Fruit fly (Drosophila melanogaster) whole organism, embryonic: ENCODE data around the gene bark.

Source experiments
- ATbp ChIP-seq: fragments of 200-800 bp; sonication (Bioruptor generic); optimal IDR thresholded peaks from 2 replicates; lab custom pipeline; 2017; ENCODE audit warnings: missing biosample characterization, mild to moderate bottlenecking, missing genetic modification characterization, missing genetic modification reagents
- Adf1 ChIP-seq: fragments of 200-800 bp; sonication (Bioruptor generic); IDR thresholded peaks from 2 replicates; pipeline ENCODE4 v1.3.6; 2022; ENCODE audit warnings: missing biosample characterization, missing genetic modification characterization
- CG10565 ChIP-seq: fragments of 200-800 bp; sonication (Bioruptor generic); optimal IDR thresholded peaks from 3 replicates; lab custom pipeline; 2016; ENCODE audit warnings: missing biosample characterization, mild to moderate bottlenecking, missing genetic modification characterization
- CG12219 ChIP-seq: fragments of 200-800 bp; sonication (Bioruptor generic); optimal IDR thresholded peaks from 3 replicates; lab custom pipeline; 2018; ENCODE audit warnings: missing biosample characterization, mild to moderate bottlenecking, missing genetic modification characterization
- CG12299 ChIP-seq: fragments of 200-800 bp; sonication (Bioruptor generic); optimal IDR thresholded peaks from 2 replicates; lab custom pipeline; 2018; ENCODE audit warnings: missing biosample characterization, mild to moderate bottlenecking, missing genetic modification characterization
- CG12942 ChIP-seq: fragments of 200-800 bp; sonication (Bioruptor generic); optimal IDR thresholded peaks from 3 replicates; lab custom pipeline; 2016; ENCODE audit warnings: missing biosample characterization, missing genetic modification characterization
- CG1529 ChIP-seq: fragments of 200-800 bp; sonication (Bioruptor generic); optimal IDR thresholded peaks from 3 replicates; lab custom pipeline; 2018; ENCODE audit warnings: missing biosample characterization, missing genetic modification characterization
- CG1602 ChIP-seq: fragments of 200-800 bp; sonication (Bioruptor generic); optimal IDR thresholded peaks from 3 replicates; lab custom pipeline; 2016; ENCODE audit warnings: missing biosample characterization, missing genetic modification characterization
- CG16863 ChIP-seq: fragments of 200-800 bp; sonication (Bioruptor generic); optimal IDR thresholded peaks from 3 replicates; lab custom pipeline; 2016; ENCODE audit warnings: missing biosample characterization, missing genetic modification characterization
- CG17802 ChIP-seq: fragments of 200-800 bp; sonication (Bioruptor generic); optimal IDR thresholded peaks from 2 replicates; lab custom pipeline; 2018; ENCODE audit warnings: missing biosample characterization, mild to moderate bottlenecking, missing genetic modification characterization, moderate library complexity
- CG18011 ChIP-seq: fragments of 200-800 bp; sonication (Bioruptor generic); optimal IDR thresholded peaks from 2 replicates; lab custom pipeline; 2017; ENCODE audit warnings: missing biosample characterization, missing genetic modification characterization, mild to moderate bottlenecking, moderate library complexity, missing genotype
- CG31388 ChIP-seq: fragments of 200-800 bp; sonication (Bioruptor generic); optimal IDR thresholded peaks from 2 replicates; lab custom pipeline; 2016; ENCODE audit warnings: missing biosample characterization, missing genetic modification characterization
- CG33213 ChIP-seq: fragments of 200-800 bp; sonication (Bioruptor generic); optimal IDR thresholded peaks from 3 replicates; lab custom pipeline; 2016; ENCODE audit warnings: missing biosample characterization, missing genetic modification characterization
- CG33557 ChIP-seq: fragments of 200-800 bp; sonication (Bioruptor generic); optimal IDR thresholded peaks from 2 replicates; lab custom pipeline; 2019; ENCODE audit warnings: missing biosample characterization, mild to moderate bottlenecking, missing genetic modification characterization, moderate library complexity
- CG3407 ChIP-seq: fragments of 200-800 bp; sonication (Bioruptor generic); optimal IDR thresholded peaks from 2 replicates; lab custom pipeline; 2018; ENCODE audit warnings: missing biosample characterization, mild to moderate bottlenecking, missing genetic modification characterization
- CG3995 ChIP-seq: fragments of 200-800 bp; sonication (Bioruptor generic); optimal IDR thresholded peaks from 3 replicates; lab custom pipeline; 2016; ENCODE audit warnings: missing biosample characterization, missing genetic modification characterization
- CG42726 ChIP-seq: fragments of 200-800 bp; sonication (Bioruptor generic); IDR thresholded peaks from 2 replicates; pipeline ENCODE4 v1.3.6; 2022; ENCODE audit warnings: missing biosample characterization, missing genetic modification characterization; ENCODE audit not compliant: partially characterized antibody
- CG6813 ChIP-seq: fragments of 200-800 bp; sonication (Bioruptor generic); optimal IDR thresholded peaks from 2 replicates; lab custom pipeline; 2017; ENCODE audit warnings: missing biosample characterization, missing genetic modification characterization, mild to moderate bottlenecking, moderate library complexity, missing genetic modification reagents
- CG7271 ChIP-seq: fragments of 200-800 bp; sonication (Bioruptor generic); optimal IDR thresholded peaks from 2 replicates; lab custom pipeline; 2018; ENCODE audit warnings: missing biosample characterization, mild to moderate bottlenecking, missing genetic modification characterization, moderate library complexity
- CG7745 ChIP-seq: fragments of 200-800 bp; sonication (Bioruptor generic); optimal IDR thresholded peaks from 2 replicates; lab custom pipeline; 2018; ENCODE audit warnings: missing biosample characterization, mild to moderate bottlenecking, missing genetic modification characterization, moderate library complexity
- CG7786 ChIP-seq: fragments of 200-800 bp; sonication (Bioruptor generic); optimal IDR thresholded peaks from 2 replicates; lab custom pipeline; 2016; ENCODE audit warnings: missing biosample characterization, missing genetic modification characterization
- CG7963 ChIP-seq: fragments of 200-800 bp; sonication (Bioruptor generic); IDR thresholded peaks from 3 replicates; pipeline ENCODE4 v1.3.6; 2022; ENCODE audit warnings: missing biosample characterization, missing genetic modification characterization; ENCODE audit not compliant: partially characterized antibody
- CG8089 ChIP-seq: fragments of 200-800 bp; sonication (Bioruptor generic); optimal IDR thresholded peaks from 3 replicates; lab custom pipeline; 2016; ENCODE audit warnings: missing biosample characterization, missing genetic modification characterization
- CG9437 ChIP-seq: fragments of 200-800 bp; sonication (Bioruptor generic); optimal IDR thresholded peaks from 2 replicates; lab custom pipeline; 2018; ENCODE audit warnings: missing biosample characterization, mild to moderate bottlenecking, missing genetic modification characterization
- Camta ChIP-seq: fragments of 200-800 bp; sonication (Bioruptor generic); optimal IDR thresholded peaks from 2 replicates; lab custom pipeline; 2016; ENCODE audit warnings: missing biosample characterization, missing genetic modification characterization
- D19A ChIP-seq: fragments of 200-800 bp; optimal IDR thresholded peaks from 3 replicates; lab custom pipeline; 2019; ENCODE audit warnings: missing biosample characterization, mild to moderate bottlenecking, missing genetic modification characterization, moderate library complexity
- Doc3 ChIP-seq: fragments of 200-800 bp; sonication (Bioruptor generic); IDR thresholded peaks from 3 replicates; pipeline ENCODE4 v1.3.6; 2022; ENCODE audit warnings: missing biosample characterization, missing genetic modification characterization; ENCODE audit not compliant: partially characterized antibody
- Jarid2 ChIP-seq: fragments of 200-800 bp; sonication (Bioruptor generic); optimal IDR thresholded peaks from 3 replicates; lab custom pipeline; 2017; ENCODE audit warnings: mild to moderate bottlenecking, missing biosample characterization, missing genetic modification reagents, missing genetic modification characterization
- Max ChIP-seq: fragments of 200-800 bp; sonication (Bioruptor generic); optimal IDR thresholded peaks from 2 replicates; lab custom pipeline; 2016; ENCODE audit warnings: missing biosample characterization, mild to moderate bottlenecking, missing genetic modification characterization
- Nf-YA ChIP-seq: fragments of 200-800 bp; sonication (Bioruptor generic); IDR thresholded peaks from 2 replicates; pipeline ENCODE4 v1.3.6; 2022; ENCODE audit warnings: missing biosample characterization, missing genetic modification characterization
- NfI ChIP-seq: fragments of 200-800 bp; sonication (Bioruptor generic); optimal IDR thresholded peaks from 3 replicates; lab custom pipeline; 2018; ENCODE audit warnings: missing biosample characterization, mild to moderate bottlenecking, missing genetic modification characterization, moderate library complexity
- Rx ChIP-seq: fragments of 200-800 bp; sonication (Bioruptor generic); IDR thresholded peaks from 2 replicates; pipeline ENCODE4 v1.3.6; 2022; ENCODE audit warnings: missing biosample characterization, missing genetic modification characterization
- YL-1 ChIP-seq: fragments of 200-800 bp; sonication (Bioruptor generic); optimal IDR thresholded peaks from 3 replicates; lab custom pipeline; 2017; ENCODE audit warnings: missing biosample characterization, mild to moderate bottlenecking, missing genetic modification characterization
- abd-A ChIP-seq: fragments of 200-800 bp; sonication (Bioruptor generic); optimal IDR thresholded peaks from 3 replicates; lab custom pipeline; 2019; ENCODE audit warnings: missing biosample characterization, mild to moderate bottlenecking, missing genetic modification characterization, moderate library complexity
- corto ChIP-seq: fragments of 200-800 bp; sonication (Bioruptor generic); optimal IDR thresholded peaks from 2 replicates; lab custom pipeline; 2016; ENCODE audit warnings: missing biosample characterization, mild to moderate bottlenecking, missing genetic modification characterization, moderate library complexity
- crc ChIP-seq: fragments of 200-800 bp; sonication (Bioruptor generic); optimal IDR thresholded peaks from 2 replicates; lab custom pipeline; 2016; ENCODE audit warnings: missing biosample characterization, missing genetic modification characterization
- da ChIP-seq: fragments of 200-800 bp; sonication (Bioruptor generic); optimal IDR thresholded peaks from 2 replicates; lab custom pipeline; 2016; ENCODE audit warnings: missing biosample characterization, missing genetic modification characterization
- ems ChIP-seq: fragments of 200-800 bp; sonication (Bioruptor generic); optimal IDR thresholded peaks from 3 replicates; lab custom pipeline; 2016; ENCODE audit warnings: missing biosample characterization, missing genetic modification characterization
- ewg ChIP-seq: fragments of 200-800 bp; sonication (Bioruptor generic); optimal IDR thresholded peaks from 3 replicates; lab custom pipeline; 2017; ENCODE audit warnings: mild to moderate bottlenecking, missing biosample characterization, missing genetic modification reagents, missing genetic modification characterization
- fd3F ChIP-seq: fragments of 200-800 bp; sonication (Bioruptor generic); optimal IDR thresholded peaks from 2 replicates; lab custom pipeline; 2018; ENCODE audit warnings: missing biosample characterization, mild to moderate bottlenecking, missing genetic modification characterization, moderate library complexity
- fu2 ChIP-seq: fragments of 200-800 bp; sonication (Bioruptor generic); optimal IDR thresholded peaks from 2 replicates; lab custom pipeline; 2016; ENCODE audit warnings: missing biosample characterization, missing genetic modification characterization
- hbn ChIP-seq: fragments of 200-800 bp; sonication (Bioruptor generic); IDR thresholded peaks from 2 replicates; pipeline ENCODE4 v1.3.6; 2022; ENCODE audit warnings: missing biosample characterization, missing genetic modification characterization; ENCODE audit not compliant: partially characterized antibody
- insv ChIP-seq, 2 experiments: fragments of 200-800 bp; sonication (Bioruptor generic); optimal IDR thresholded peaks; 3 replicates each; lab custom pipeline; 2016 to 2018; ENCODE audit warnings: missing biosample characterization in 2 of 2, missing genetic modification characterization in 2 of 2
- jumu ChIP-seq: fragments of 200-800 bp; sonication (Bioruptor generic); optimal IDR thresholded peaks from 3 replicates; lab custom pipeline; 2016; ENCODE audit warnings: missing biosample characterization, missing genetic modification characterization
- sd ChIP-seq: fragments of 200-800 bp; sonication (Bioruptor generic); optimal IDR thresholded peaks from 3 replicates; lab custom pipeline; 2018; ENCODE audit warnings: missing biosample characterization, mild to moderate bottlenecking, missing genetic modification characterization, moderate library complexity
- sima ChIP-seq: fragments of 200-800 bp; sonication (Bioruptor generic); optimal IDR thresholded peaks from 2 replicates; lab custom pipeline; 2016; ENCODE audit warnings: missing biosample characterization, missing genetic modification characterization
- so ChIP-seq: fragments of 200-800 bp; sonication (Bioruptor generic); IDR thresholded peaks from 3 replicates; pipeline ENCODE4 v1.3.6; 2022; ENCODE audit warnings: missing biosample characterization, missing genetic modification characterization
- vnd ChIP-seq: fragments of 200-800 bp; sonication (Bioruptor generic); IDR thresholded peaks from 3 replicates; pipeline ENCODE4 v1.3.6; 2022; ENCODE audit warnings: missing biosample characterization, missing genetic modification characterization; ENCODE audit not compliant: partially characterized antibody
- yki ChIP-seq: fragments of >200 bp; optimal IDR thresholded peaks from 3 replicates; lab custom pipeline; 2018

The bark gene

dm6 chr2L:3827406-3828133 is 40.6 kb downstream of the bark start (continued):
- TF ChIP-seq ATbp (GFP tag; lab: Kevin White, UChicago) (no peak), CG7745 (tag; lab: Kevin White, UChicago) (peak; percentile 69), Camta (GFP tag; lab: Kevin White, UChicago) (peak; percentile 67), CG12219 (GFP tag; lab: Kevin White, UChicago) (no peak), CG33213 (GFP tag; lab: Kevin White, UChicago) (peak; percentile 43), ewg (peak; percentile 38), CG12942 (GFP tag; lab: Kevin White, UChicago) (peak; percentile 43), CG3995 (no peak), jumu (GFP tag; lab: Kevin White, UChicago) (peak; percentile 69), YL-1 (GFP tag; lab: Kevin White, UChicago) (peak; percentile 13), CG7963 (GFP tag; lab: Robert Waterston, UW) (no peak), CG31388 (GFP tag; lab: Kevin White, UChicago) (peak; percentile 10), corto (GFP tag; lab: Kevin White, UChicago) (no peak), fu2 (GFP tag; lab: Kevin White, UChicago) (no peak), hbn (GFP tag; lab: Robert Waterston, UW) (no peak), CG12299 (no peak), CG33557 (GFP tag; lab: Kevin White, UChicago) (peak; percentile 98), CG1529 (GFP tag; lab: Kevin White, UChicago) (peak; percentile 76), CG8089 (GFP tag; lab: Kevin White, UChicago) (peak; percentile 41), CG7271 (tag; lab: Kevin White, UChicago) (peak; percentile 95), CG9437 (peak; percentile 33), Jarid2 (GFP tag; lab: Kevin White, UChicago) (no peak), ems (GFP tag; lab: Kevin White, UChicago) (no peak), crc (GFP tag; lab: Kevin White, UChicago) (no peak), Max (GFP tag; lab: Kevin White, UChicago) (peak; percentile 46), CG16863 (GFP tag; lab: Kevin White, UChicago) (peak; percentile 46), CG6813 (peak; percentile 60), fd3F (no peak), CG18011 (GFP tag; lab: Kevin White, UChicago) (no peak), sd (tag; lab: Kevin White, UChicago) (no peak), CG17802 (no peak), vnd (GFP tag; lab: Robert Waterston, UW) (no peak), Doc3 (no peak), CG7786 (GFP tag; lab: Kevin White, UChicago) (no peak), insv (GFP tag; optimal IDR thresholded peaks at IDR 0.05; lab: Kevin White, UChicago) (no peak), CG42726 (no peak), Rx (GFP tag; lab: Robert Waterston, UW) (no peak), Adf1 (GFP tag; lab: Robert Waterston, UW) (no peak), sima (GFP tag; lab: Kevin White, UChicago) (no peak), CG3407 (GFP tag; lab: Kevin White, UChicago) (peak; percentile 85), so (GFP tag; lab: Robert Waterston, UW) (0 out of 3 replicates have a peak, but pooled peaks have one; percentile 18), NfI (GFP tag; lab: Kevin White, UChicago) (no peak), CG1602 (GFP tag; lab: Kevin White, UChicago) (peak; percentile 79), Nf-YA (GFP tag; lab: Robert Waterston, UW) (no peak), CG10565 (GFP tag; lab: Kevin White, UChicago) (no peak), da (no peak), D19A (peak; percentile 87), yki (lab: Kevin White, UChicago) (no peak), abd-A (tag; lab: Kevin White, UChicago) (no peak)
